Worm (Caenorhabditis elegans): ENCODE data around the gene srsx-12.

srsx-12 gene

DNA sequence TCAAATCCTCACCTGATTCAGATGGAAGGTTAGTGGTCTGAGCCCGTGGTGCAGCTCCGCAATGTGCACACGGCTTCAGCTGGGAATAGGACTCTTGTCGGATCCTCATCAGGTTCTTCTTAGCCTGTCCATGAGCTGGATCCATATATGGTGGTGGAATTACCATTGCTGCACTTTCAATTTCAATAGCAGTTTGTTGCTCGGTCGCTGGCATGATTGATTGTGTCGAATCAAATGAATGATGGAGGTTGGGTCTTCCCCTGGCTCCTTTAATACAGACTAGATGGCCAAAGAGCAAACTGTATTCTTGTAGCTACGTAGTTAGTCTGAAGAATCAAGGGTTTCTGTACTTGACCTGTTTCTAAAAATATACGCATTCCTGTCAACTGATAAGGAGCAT lies 48.0 kb downstream of the srsx-12 start, which contains the start of gene C02E7.10:
Gene C02E7.10 (minus strand): TSS at position 232 of the 400 bp plus-strand sequence.
- TF ChIP-seq mep-1 (tag; optimal IDR thresholded peaks at IDR 0.05) (no peak), ceh-43 (GFP tag; optimal IDR thresholded peaks at IDR 0.05) (no peak), pha-4 (tag; optimal IDR thresholded peaks at IDR 0.05) (no peak), nhr-237 (tag; optimal IDR thresholded peaks at IDR 0.05) (no peak), sptf-1 (tag; optimal IDR thresholded peaks at IDR 0.05) (no peak), nhr-28 (tag; optimal IDR thresholded peaks at IDR 0.05) (no peak), tbx-8 (GFP tag; optimal IDR thresholded peaks at IDR 0.05) (no peak), mab-5 (tag; optimal IDR thresholded peaks at IDR 0.05) (no peak), unc-39 (tag; optimal IDR thresholded peaks at IDR 0.05) (no peak), unc-62 (GFP tag; optimal IDR thresholded peaks at IDR 0.05) (no peak)

All from whole organism, mixed stage, embryonic.